Worm (Caenorhabditis elegans) whole organism, L2 larva: ENCODE results near the gene otpl-1.

Source experiments
- C34F6.9 ChIP-seq: fragments of 150-350 bp; optimal IDR thresholded peaks from 2 replicates; lab custom pipeline; 2014; ENCODE audit warnings: missing biosample characterization, missing genetic modification characterization
- ama-1 ChIP-seq: fragments of 150-350 bp; optimal IDR thresholded peaks from 2 replicates; lab custom pipeline; 2018; ENCODE audit warnings: inconsistent platforms
- blmp-1 ChIP-seq: sonication (generic microtip); optimal IDR thresholded peaks from 2 replicates; lab custom pipeline; 2017; ENCODE audit warnings: missing genetic modification characterization, mild to moderate bottlenecking, missing compliant biosample characterization, antibody characterized with exemption, moderate library complexity; ENCODE audit not compliant: insufficient read depth
- elt-3 ChIP-seq: sonication (generic microtip); optimal IDR thresholded peaks from 2 replicates; lab custom pipeline; 2017; ENCODE audit warnings: missing biosample characterization, missing genetic modification characterization
- lin-39 ChIP-seq: fragments of 150-350 bp; optimal IDR thresholded peaks from 2 replicates; lab custom pipeline; 2014; ENCODE audit warnings: missing biosample characterization, missing genetic modification reagents, missing genetic modification characterization
- lsy-2 ChIP-seq, 2 experiments: fragments of 150-350 bp in 1 of 2; sonication (generic microtip) in 1 of 2; optimal IDR thresholded peaks; 2 replicates each; lab custom pipeline; 2014 to 2017; ENCODE audit warnings: missing biosample characterization in 2 of 2, missing genetic modification characterization in 2 of 2
- nhr-10 ChIP-seq: sonication (generic microtip); optimal IDR thresholded peaks from 2 replicates; lab custom pipeline; 2017; ENCODE audit warnings: missing biosample characterization, missing genetic modification characterization
- nhr-6 ChIP-seq: fragments of 150-350 bp; optimal IDR thresholded peaks from 2 replicates; lab custom pipeline; 2014; ENCODE audit warnings: missing biosample characterization, missing genetic modification characterization
- skn-1 ChIP-seq: sonication (generic microtip); optimal IDR thresholded peaks from 2 replicates; lab custom pipeline; 2017; ENCODE audit warnings: missing biosample characterization, missing genetic modification characterization
- snpc-4 ChIP-seq: fragments of 150-350 bp; optimal IDR thresholded peaks from 2 replicates; lab custom pipeline; 2014; ENCODE audit warnings: missing biosample characterization, missing genetic modification characterization
- zag-1 ChIP-seq: fragments of 150-350 bp; optimal IDR thresholded peaks from 2 replicates; lab custom pipeline; 2014; ENCODE audit warnings: missing biosample characterization, missing genetic modification characterization
- ztf-11 ChIP-seq: sonication (generic microtip); optimal IDR thresholded peaks from 2 replicates; lab custom pipeline; 2017; ENCODE audit warnings: missing biosample characterization, missing genetic modification characterization

ce11 chrIV:3521710-3522109, 47.1 kb upstream of the otpl-1 start:
- TF ChIP-seq ama-1 (lab: Kevin White, UChicago) (no peak), nhr-10 (tag; lab: Kevin White, UChicago) (no peak), lin-39 (tag; lab: Kevin White, UChicago) (no peak), C34F6.9 (tag; lab: Kevin White, UChicago) (no peak), skn-1 (tag; lab: Kevin White, UChicago) (no peak), zag-1 (tag; lab: Kevin White, UChicago) (no peak), nhr-6 (tag; lab: Kevin White, UChicago) (no peak), ztf-11 (tag; lab: Kevin White, UChicago) (no peak), blmp-1 (no peak), snpc-4 (tag; lab: Kevin White, UChicago) (no peak), elt-3 (tag; lab: Kevin White, UChicago) (no peak), lsy-2 (tag; optimal IDR thresholded peaks at IDR 0.05; lab: Kevin White, UChicago) (no peak)
